Worm (Caenorhabditis elegans): ENCODE results near the gene D2062.13.
"Not testable (repeated sequence)": the region's sequence is repeated elsewhere in the genome, so short reads cannot be mapped to it uniquely, and the experiment has no call there.

D2062.13 gene

DNA sequence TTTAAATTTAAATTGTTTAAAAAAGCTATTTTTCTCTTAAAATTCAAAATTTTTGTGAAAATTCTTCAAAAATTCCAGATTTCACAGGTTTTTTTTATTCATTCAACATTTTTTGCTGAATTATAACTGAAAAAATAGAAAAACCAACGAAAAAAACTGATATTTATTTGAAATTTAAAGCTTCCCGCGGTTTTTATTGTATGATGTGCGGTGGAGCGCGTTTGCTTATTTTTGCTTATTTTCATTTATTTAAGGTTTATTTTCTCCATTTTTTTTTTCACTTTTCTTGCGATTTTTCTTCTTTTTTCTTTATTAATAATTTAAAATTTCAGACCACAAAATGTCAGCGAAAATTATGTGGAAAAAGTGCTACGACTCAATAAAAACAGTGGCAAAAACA is 25.7 kb downstream of the D2062.13 start, which contains the start of gene F22E5.9 (continued):
- no peak for TF ChIP-seq zag-1 (tag; optimal IDR thresholded peaks at IDR 0.05)
- no peak for TF ChIP-seq nhr-28 (tag; optimal IDR thresholded peaks at IDR 0.05)
- TF ChIP-seq nhr-85 (tag): peak; percentile 48
- peak; percentile 17 for TF ChIP-seq swsn-7 (tag; optimal IDR thresholded peaks at IDR 0.05)
- TF ChIP-seq fkh-10 (GFP tag; optimal IDR thresholded peaks at IDR 0.05): no peak
- no peak for TF ChIP-seq unc-62 (GFP tag; optimal IDR thresholded peaks at IDR 0.05)
- no peak for TF ChIP-seq sptf-1 (tag; optimal IDR thresholded peaks at IDR 0.05)
- TF ChIP-seq sox-4 (tag; optimal IDR thresholded peaks at IDR 0.05): no peak
- no peak for TF ChIP-seq hpl-2 (GFP tag; optimal IDR thresholded peaks at IDR 0.05)
- no peak for TF ChIP-seq ztf-11 (tag; optimal IDR thresholded peaks at IDR 0.05)
- no peak for TF ChIP-seq ceh-88 (GFP tag; IDR thresholded peaks at IDR 0.05)
- TF ChIP-seq Y116A8C.19 (tag; optimal IDR thresholded peaks at IDR 0.05; ENCODE audit: borderline replicate concordance): no peak
- peak; percentile 25 for TF ChIP-seq nhr-20 (tag; optimal IDR thresholded peaks at IDR 0.05)
- no peak for TF ChIP-seq fkh-4 (tag; optimal IDR thresholded peaks at IDR 0.05; ENCODE audit: borderline replicate concordance)
- TF ChIP-seq skn-1 (tag; optimal IDR thresholded peaks at IDR 0.05): peak; percentile 57
- no peak for TF ChIP-seq pax-3 (tag; optimal IDR thresholded peaks at IDR 0.05)
- TF ChIP-seq snpc-4 (tag; optimal IDR thresholded peaks at IDR 0.05): no peak
- TF ChIP-seq elt-3 (tag; optimal IDR thresholded peaks at IDR 0.05): no peak
- TF ChIP-seq irx-1 (tag; optimal IDR thresholded peaks at IDR 0.05): peak; percentile 4
- TF ChIP-seq blmp-1 (tag; optimal IDR thresholded peaks at IDR 0.05): peak; percentile 13
- peak; percentile 91 to 97 for TF ChIP-seq efl-1 (optimal IDR thresholded peaks at IDR 0.05)
- peak; percentile 91 to 99 for TF ChIP-seq efl-1 (GFP tag; optimal IDR thresholded peaks at IDR 0.05 in 1 of 2)
- peak; percentile 33 to 59 for TF ChIP-seq lsy-2 (tag; optimal IDR thresholded peaks at IDR 0.05)
- TF ChIP-seq nhr-84 (tag; optimal IDR thresholded peaks at IDR 0.05): no peak
- TF ChIP-seq ceh-82 (tag; optimal IDR thresholded peaks at IDR 0.05): no peak
- peak; percentile 9 for TF ChIP-seq xbp-1 (tag; optimal IDR thresholded peaks at IDR 0.05)
- TF ChIP-seq nhr-71 (tag; optimal IDR thresholded peaks at IDR 0.05): no peak
- no peak for TF ChIP-seq unc-130 (tag; optimal IDR thresholded peaks at IDR 0.05)
- TF ChIP-seq nhr-237 (tag; optimal IDR thresholded peaks at IDR 0.05): no peak
- TF ChIP-seq ceh-63 (GFP tag; optimal IDR thresholded peaks at IDR 0.05): no peak
- TF ChIP-seq isw-1 (GFP tag; IDR thresholded peaks at IDR 0.05): no peak

DNA sequence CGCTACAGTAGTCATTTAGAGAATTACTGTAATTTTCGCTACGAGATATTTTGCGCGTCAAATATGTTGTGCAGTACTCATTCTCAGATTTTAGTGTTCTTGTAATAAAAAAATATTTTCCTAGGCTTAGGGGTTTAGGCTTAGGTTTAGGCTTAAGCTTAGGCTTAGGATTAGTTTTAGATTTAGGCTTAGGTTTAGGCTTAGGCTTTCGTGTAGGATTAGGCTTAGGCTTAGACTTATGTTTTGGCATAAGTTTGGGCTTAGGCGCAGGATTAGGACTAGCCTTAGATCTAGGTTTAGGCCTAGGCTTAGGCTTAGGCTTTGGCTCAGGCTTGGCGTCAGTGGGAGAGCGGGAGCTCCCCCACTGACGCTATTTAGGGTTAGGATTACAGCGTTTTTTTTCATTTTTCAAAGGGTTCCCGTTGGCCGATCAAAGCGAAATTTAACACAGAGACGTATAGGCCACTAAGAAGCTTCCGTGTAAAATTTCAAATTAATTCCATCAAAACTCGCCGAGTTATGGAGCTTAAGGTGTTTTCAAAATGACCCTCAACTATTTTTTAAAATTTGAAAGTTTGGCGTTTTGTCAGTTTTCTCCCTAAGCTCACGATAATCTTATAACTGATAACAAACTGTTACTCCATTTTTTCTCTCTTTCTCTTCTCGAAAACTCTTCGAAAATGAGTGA is 27.2 kb downstream of the D2062.13 start, which contains the start of gene F22E5.8:
TSS of gene F22E5.8 (plus strand) at position 638 of the 688 bp plus-strand sequence.
- not testable (repeated sequence) for TF ChIP-seq fos-1 (tag; optimal IDR thresholded peaks at IDR 0.05); ces-1 (GFP tag; optimal IDR thresholded peaks at IDR 0.05); grh-1 (GFP tag; IDR thresholded peaks at IDR 0.05)

DNA sequence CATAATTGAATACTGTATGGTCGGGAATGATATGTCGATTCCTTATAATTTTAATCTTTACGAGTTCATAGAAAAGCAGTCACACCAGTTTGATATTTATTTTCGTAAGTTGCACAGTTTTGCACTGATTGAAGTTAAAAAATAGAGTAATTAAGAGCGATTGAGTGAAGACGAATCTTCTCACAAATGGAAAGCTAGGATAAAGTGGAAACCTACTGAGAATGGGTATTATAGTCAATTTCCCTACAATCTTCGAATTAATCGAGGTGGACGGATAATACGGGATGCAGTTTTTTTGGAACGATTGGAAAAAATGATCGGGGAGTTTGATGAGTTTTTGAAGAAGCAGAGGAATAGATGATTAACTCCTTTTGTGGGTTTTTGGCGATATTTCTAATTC is 28.6 kb downstream of the D2062.13 start, which contains the start of gene F22E5.23:
TSS of gene F22E5.23 (plus strand) at position 301 of the 400 bp plus-strand sequence.
- TF ChIP-seq pag-3 (tag; optimal IDR thresholded peaks at IDR 0.05; ENCODE audit: borderline replicate concordance, insufficient read depth): no peak
- TF ChIP-seq ztf-4 (tag; optimal IDR thresholded peaks at IDR 0.05): no peak
- no peak for TF ChIP-seq unc-130 (tag; optimal IDR thresholded peaks at IDR 0.05)
- TF ChIP-seq tlp-1 (tag; optimal IDR thresholded peaks at IDR 0.05): no peak
- TF ChIP-seq ceh-90 (tag; optimal IDR thresholded peaks at IDR 0.05): no peak
- no peak for TF ChIP-seq fkh-8 (tag; optimal IDR thresholded peaks at IDR 0.05)
- TF ChIP-seq sup-37 (GFP tag; optimal IDR thresholded peaks at IDR 0.05): no peak
- no peak for TF ChIP-seq nhr-90 (tag; optimal IDR thresholded peaks at IDR 0.05; ENCODE audit: poor library complexity)
